ENCODE assay signal across 4 worm cellular contexts in genomic region chrV:7414909-7415308, ce11.
TF ChIP-seq lines count a peak whose summit lies in the region.

Gene F18E3.12, plus strand, starts transcription at chrV:7414985.

TF ChIP-seq in whole organism, L2 larva, 48 proteins besides CTCF, POLR2A, EP300 and RAD21:
- TF ChIP-seq nhr-12 (tag; optimal IDR thresholded peaks at IDR 0.05; lab: Kevin White, UChicago) (no peak), ama-1 (optimal IDR thresholded peaks at IDR 0.05; lab: Kevin White, UChicago) (peak; percentile 77)

TF ChIP-seq in whole organism, L3 larva, 47 proteins besides CTCF, POLR2A, EP300 and RAD21:
- TF ChIP-seq pqm-1 (tag; optimal IDR thresholded peaks at IDR 0.05; lab: Kevin White, UChicago) = no peak
- TF ChIP-seq ama-1 (optimal IDR thresholded peaks at IDR 0.05; lab: Kevin White, UChicago) = peak; percentile 83

TF ChIP-seq in whole organism, L4 larva, 104 proteins besides CTCF, POLR2A, EP300 and RAD21:
- TF ChIP-seq ceh-20 (GFP tag; IDR thresholded peaks at IDR 0.05; lab: Robert Waterston, UW) (no peak), ama-1 (optimal IDR thresholded peaks at IDR 0.05; lab: Kevin White, UChicago) (peak; percentile 96), unc-130 (GFP tag; optimal IDR thresholded peaks at IDR 0.05; lab: Kevin White, UChicago) (no peak)

TF ChIP-seq in whole organism, young adult, 124 proteins besides CTCF, POLR2A, EP300 and RAD21:
- TF ChIP-seq ama-1 (optimal IDR thresholded peaks at IDR 0.05; lab: Kevin White, UChicago) = peak; percentile 94
- no peak for TF ChIP-seq ama-1 (GFP tag; optimal IDR thresholded peaks at IDR 0.05; lab: Kevin White, UChicago)
- TF ChIP-seq somi-1 (GFP tag; optimal IDR thresholded peaks at IDR 0.05; lab: Kevin White, UChicago) = no peak
